Worm (Caenorhabditis elegans): ENCODE measurements around the gene nhr-58.

ce11 chrV:553067-553466, 21.0 kb downstream of the nhr-58 start, which contains the start of gene C14C6.8:
- TF ChIP-seq egl-18 (GFP tag; IDR thresholded peaks at IDR 0.05) (no peak), dpff-1 (tag; optimal IDR thresholded peaks at IDR 0.05) (no peak), nfya-1 (tag; optimal IDR thresholded peaks at IDR 0.05; ENCODE audit: borderline replicate concordance, insufficient read depth) (no peak), ama-1 (optimal IDR thresholded peaks at IDR 0.05) (no peak), ama-1 (GFP tag; optimal IDR thresholded peaks at IDR 0.05) (no peak), him-1 (tag; optimal IDR thresholded peaks at IDR 0.05) (no peak), B0035.1 (tag; optimal IDR thresholded peaks at IDR 0.05) (no peak), B0019.2 (GFP tag; conservative IDR thresholded peaks at IDR 0.05) (no peak), mcd-1 (GFP tag; IDR thresholded peaks at IDR 0.05) (no peak), ceh-27 (GFP tag; optimal IDR thresholded peaks at IDR 0.05) (no peak), lin-35 (GFP tag; optimal IDR thresholded peaks at IDR 0.05) (no peak), dpl-1 (GFP tag; optimal IDR thresholded peaks at IDR 0.05) (no peak), ztf-22 (GFP tag; optimal IDR thresholded peaks at IDR 0.05) (no peak), mes-4 (tag; optimal IDR thresholded peaks at IDR 0.05) (no peak), nhr-90 (tag; optimal IDR thresholded peaks at IDR 0.05) (no peak)
